Fruit fly (Drosophila melanogaster) ovary, adult (tissue): ENCODE data around the gene wol.

Experiments used
- CG17801 ChIP-seq: fragments of 200-800 bp; optimal IDR thresholded peaks from 2 replicates; lab custom pipeline; 2019; ENCODE audit warnings: missing biosample characterization, mild to moderate bottlenecking, missing genetic modification characterization, moderate library complexity; ENCODE audit not compliant: partially characterized antibody

wol gene

DNA sequence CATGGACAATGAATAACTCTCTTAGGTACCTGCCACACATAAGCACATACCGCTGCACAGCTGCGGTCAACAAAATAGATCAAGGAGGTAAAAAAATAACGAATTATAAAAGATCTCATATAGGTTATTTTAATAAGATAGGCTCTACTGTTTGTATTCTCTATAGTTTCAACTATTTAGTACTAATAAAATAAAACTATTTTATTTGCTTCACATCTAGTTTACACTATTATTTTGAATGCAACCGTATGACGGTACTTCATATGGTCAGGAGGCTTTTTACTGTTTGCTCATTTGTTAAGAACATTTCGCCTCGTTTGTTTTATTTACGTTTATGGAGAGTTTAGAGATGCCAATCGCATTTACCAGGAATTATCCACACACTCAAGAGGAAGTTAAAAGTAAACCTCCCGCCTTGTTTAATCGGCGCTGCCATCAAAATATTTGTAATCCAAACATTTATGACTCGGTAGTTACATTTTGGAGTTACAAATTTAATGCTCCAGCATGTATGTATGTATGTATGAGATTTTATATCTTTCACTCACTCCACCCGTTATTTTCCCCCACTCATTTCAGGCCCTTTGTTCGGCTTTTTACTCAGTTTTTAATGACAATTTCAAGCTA lies 27.7 kb downstream of the wol start:
- peak; percentile 25 for TF ChIP-seq CG17801

DNA sequence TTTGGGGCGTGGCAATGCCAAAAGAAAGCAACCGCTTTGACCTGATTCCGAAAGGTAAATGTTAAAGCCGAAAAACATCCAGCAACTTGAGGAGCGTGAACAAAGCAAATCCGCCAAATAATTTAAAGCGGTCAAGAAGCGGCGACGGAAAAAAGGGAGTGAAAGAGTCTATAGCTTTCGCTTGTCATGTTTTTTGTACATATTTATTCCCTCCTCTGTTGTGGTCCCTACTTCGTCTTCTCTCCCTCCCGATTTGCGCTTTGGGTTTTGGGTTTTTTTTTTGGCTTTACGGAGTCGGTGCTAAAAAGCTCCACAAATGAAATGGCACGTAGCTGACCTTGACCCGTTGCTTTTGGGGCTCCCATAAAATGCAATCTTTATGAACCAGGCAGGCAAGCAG lies 28.7 kb downstream of the wol start:
- TF ChIP-seq CG17801 = no peak

DNA sequence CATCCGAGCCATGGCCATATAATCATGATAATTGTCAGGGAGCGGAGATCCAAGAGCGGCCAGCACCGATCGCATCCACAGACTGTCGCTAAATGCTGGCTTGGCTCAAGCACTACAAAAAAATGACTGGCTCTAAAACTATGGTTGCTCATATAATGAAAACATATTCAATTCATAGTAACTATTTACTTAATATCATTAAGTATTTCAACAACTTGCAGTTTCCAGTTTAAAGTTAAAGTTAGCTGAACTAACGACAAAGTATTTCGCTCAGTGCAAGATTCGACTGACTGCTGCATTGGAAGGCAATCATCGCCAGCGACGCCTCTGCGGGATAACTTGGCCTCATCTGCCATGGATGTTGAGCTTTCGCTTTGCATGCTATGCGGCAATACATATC lies 31.9 kb downstream of the wol start:
- no peak for TF ChIP-seq CG17801

DNA sequence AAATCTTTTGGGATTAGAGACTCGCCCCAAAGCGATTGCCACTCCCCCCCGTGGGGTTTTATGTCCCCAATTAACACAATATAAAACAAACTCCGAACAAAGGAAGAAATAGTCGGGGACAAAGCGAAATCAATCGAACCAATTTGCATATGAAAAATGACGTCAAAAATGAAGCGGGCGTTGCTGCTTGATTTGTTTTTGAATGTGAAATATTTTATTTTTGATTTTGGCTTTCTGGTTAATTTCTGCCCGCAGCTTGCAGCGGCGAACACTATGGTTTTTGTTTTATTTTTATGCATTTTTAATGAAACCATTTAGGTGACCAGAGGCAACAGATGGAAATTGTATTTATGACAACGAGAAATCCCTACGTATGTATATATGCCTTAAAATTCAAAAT lies 34.1 kb downstream of the wol start:
- no peak for TF ChIP-seq CG17801

DNA sequence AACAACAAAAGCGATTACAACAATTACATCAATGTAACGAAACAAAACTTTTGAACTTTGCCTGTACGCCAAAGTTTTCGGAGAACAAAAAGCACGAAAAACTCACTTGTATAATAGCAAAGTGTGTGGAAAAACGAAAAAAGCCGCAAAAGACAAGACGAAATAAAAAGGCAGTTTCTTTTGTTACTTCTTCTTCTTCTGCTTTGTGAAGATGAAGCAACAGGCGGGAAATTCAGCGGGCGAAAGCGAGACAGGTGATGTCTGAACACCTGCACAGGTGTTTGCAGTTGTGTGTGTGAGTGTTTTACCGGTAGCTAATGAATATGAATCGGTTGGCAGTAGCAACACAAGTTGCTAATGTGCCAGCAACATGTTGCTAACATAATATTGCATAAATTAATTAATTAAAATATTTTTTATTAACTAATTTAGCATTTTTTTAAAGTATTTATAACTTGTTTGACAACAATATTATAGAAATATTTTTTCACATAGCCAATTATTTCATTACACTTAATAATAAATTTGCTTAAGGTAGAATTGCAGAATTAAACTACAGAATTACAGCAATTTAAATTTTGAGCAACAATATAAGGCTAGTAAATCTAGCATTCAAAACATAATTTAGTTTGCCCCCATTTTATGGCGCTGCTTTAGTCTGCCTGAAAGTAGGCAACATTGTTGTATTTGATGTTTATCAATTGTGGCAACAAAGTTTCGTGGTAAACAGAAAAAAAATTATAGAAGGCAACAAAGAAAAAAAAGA lies 35.9 kb downstream of the wol start:
- no peak for TF ChIP-seq CG17801

DNA sequence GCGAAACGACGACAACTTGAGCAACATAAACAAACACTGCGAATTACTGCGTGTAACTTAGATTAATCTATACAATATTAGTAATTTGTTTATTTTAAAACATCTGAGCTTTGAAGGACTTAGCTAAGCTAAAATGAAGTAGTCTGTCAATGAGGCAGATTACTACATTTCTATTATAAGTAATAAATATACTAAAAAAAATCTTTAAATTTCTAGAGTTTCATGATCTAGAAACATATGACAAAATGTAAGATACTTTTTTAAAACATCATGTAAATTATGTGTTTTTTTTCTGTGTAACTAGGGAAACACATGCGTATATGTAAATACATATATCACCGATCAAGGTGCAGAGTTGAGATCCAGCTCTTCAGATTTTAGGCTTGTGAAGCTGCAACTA lies 36.6 kb downstream of the wol start:
- no peak for TF ChIP-seq CG17801

DNA sequence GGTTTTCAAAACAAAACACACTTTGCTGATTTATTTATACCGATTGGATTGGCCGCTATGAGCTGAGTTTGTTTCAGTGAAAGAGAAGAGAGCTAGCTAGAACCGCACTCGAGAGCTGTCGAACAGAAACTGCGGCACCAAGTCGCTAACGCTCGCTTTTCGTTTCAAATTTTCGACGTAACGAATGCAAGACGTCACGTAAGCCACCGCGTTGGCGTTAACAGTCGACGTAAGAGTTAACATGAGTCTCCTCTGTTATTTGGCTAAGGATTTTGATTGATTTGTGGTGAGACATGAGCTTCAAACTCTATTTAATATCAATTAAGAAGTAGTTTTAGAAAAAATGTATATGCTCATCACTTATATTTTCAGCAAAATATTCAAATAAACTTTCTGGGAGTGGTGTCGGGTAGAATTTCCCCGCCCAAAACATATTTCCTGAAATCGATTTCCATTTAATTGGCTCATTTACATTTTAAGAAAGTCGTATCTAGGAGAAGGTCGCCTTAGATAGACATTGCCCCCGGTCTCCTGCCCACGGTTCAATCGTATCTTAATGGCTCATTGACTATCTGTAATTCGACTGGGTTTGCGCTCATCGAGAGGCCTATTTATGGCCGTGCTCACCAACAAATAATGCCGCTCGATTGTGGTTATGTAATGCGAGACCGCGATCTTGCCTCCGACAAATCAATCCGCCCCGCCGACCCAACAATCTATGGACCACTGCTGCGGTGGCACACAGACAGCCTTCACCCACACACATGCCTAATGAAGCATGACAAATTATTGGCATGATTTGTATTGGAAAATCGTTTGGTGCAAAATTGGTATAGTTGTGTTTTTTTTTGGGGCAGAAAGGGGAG lies 45.2 kb downstream of the wol start, which contains the start of gene CG8086:
Gene CG8086 (minus strand): TSS at position 102 of the 866 bp plus-strand sequence.
- no peak for TF ChIP-seq CG17801

DNA sequence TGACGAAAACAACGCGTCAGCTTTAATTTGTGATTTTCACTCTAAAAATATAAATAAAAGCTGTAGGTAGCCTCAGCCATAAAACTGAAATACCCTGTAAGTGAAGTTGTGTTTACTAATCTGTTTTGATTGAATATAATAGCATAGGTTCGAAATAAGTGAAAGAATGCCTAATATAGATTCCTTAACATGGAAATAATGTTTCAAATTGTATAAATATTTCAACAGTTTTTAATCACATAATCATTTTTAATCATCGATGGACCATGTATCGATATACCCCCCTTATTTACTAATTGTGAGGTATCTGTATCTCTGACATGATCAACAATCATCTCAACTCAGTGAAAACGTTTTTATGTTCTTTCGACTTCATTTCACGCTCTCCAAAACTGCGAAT lies 47.4 kb downstream of the wol start:
- no peak for TF ChIP-seq CG17801
